Worm (Caenorhabditis elegans): ENCODE results near the gene dnj-14.

DNA sequence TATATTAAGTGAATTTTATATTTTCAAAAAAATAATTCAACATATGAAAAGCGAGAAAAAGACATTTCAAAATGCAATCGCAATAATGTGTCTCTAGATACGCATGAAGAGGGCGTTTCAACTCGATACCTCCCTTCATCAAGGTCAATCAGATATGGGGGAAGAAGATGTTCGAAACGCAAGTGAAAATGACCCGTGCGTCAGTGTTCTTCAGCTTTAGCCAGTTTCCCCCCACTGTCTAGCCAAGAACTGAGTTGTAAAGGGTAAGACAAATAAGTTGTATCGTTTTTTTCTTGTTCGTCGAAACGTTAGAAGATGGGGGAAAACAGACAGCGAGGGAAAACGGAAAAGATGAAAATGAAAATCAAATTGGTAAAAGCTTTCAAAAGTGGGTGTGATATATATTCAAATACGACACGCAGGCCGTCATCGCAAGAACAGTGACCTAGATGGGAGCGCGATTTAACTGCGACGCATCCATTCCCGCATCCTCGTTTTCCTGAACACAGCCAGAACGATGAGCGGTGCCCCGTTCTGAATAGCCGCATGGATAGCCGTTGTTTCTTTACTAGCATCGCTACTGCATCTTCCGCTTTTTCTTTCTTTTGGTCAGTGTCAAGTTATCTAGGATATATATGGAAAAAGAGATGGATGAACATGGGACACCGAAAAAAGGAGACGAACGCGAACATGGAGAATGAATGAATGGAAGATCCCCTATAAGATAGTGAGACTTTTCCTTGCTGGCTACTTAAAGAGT, 16.8 kb downstream of the dnj-14 start:
- TF ChIP-seq grh-1 (GFP tag; IDR thresholded peaks at IDR 0.05) (no peak), lin-13 (GFP tag; optimal IDR thresholded peaks at IDR 0.05) (no peak), ceh-82 (tag; optimal IDR thresholded peaks at IDR 0.05) (no peak)
